Worm (Caenorhabditis elegans) whole organism, young adult: ENCODE measurements around the gene ttr-31.

Source experiments
- K12H6.12 ChIP-seq: fragments of 200-800 bp; sonication (Bioruptor generic); optimal IDR thresholded peaks from 2 replicates; lab custom pipeline; 2018; ENCODE audit warnings: mild to moderate bottlenecking, missing genetic modification characterization, missing compliant biosample characterization
- ama-1 ChIP-seq, 3 experiments: fragments of 150-350 bp in 1 of 3; sonication (generic microtip) in 2 of 3; optimal IDR thresholded peaks; 2 replicates each; lab custom pipeline; 2014 to 2018; ENCODE audit warnings: missing biosample characterization in 2 of 3, missing genetic modification characterization in 2 of 3, missing genetic modification reagents in 2 of 3
- attf-5 ChIP-seq: fragments of 200-800 bp; sonication (Bioruptor generic); optimal IDR thresholded peaks from 2 replicates; lab custom pipeline; 2018; ENCODE audit warnings: mild to moderate bottlenecking, missing genetic modification characterization, missing compliant biosample characterization
- dpff-1 ChIP-seq: sonication (generic microtip); optimal IDR thresholded peaks from 2 replicates; lab custom pipeline; 2017; ENCODE audit warnings: mild to moderate bottlenecking, missing genetic modification characterization, missing compliant biosample characterization
- ets-4 ChIP-seq: fragments of 200-800 bp; sonication (Bioruptor generic); optimal IDR thresholded peaks from 2 replicates; lab custom pipeline; 2018; ENCODE audit warnings: mild to moderate bottlenecking, missing genetic modification characterization, missing compliant biosample characterization
- lsy-27 ChIP-seq: sonication (generic microtip); optimal IDR thresholded peaks from 2 replicates; lab custom pipeline; 2017; ENCODE audit warnings: missing genetic modification characterization, mild to moderate bottlenecking, missing compliant biosample characterization, antibody characterized with exemption, missing genotype, borderline replicate concordance; ENCODE audit not compliant: insufficient read depth
- sdz-38 ChIP-seq: sonication (generic microtip); optimal IDR thresholded peaks from 2 replicates; lab custom pipeline; 2016; ENCODE audit warnings: missing genotype, missing genetic modification characterization, missing compliant biosample characterization

DNA sequence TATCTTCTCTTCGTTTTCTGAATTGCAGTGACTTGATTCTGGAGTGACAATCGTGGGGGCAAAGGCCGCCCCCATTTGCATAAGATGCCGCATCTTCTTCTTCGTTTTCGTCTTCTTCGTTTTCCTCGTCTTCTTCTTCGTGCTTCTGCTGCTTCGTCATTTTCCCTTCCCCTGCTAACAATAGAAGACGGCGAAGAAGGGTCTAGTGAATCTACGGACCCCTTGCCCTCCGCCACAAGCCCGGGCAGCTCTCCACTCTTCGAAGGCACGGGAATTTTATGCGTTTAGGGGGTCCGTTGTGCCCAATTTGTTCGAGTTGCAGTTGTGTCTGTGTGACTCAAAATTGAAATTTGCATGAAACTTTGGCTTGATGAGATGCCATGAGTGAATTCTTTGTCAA lies 23.0 kb upstream of the ttr-31 start:
- TF ChIP-seq ets-4 (GFP tag; lab: Kevin White, UChicago) (no peak), K12H6.12 (tag; lab: Kevin White, UChicago) (no peak), attf-5 (GFP tag; lab: Kevin White, UChicago) (no peak), lsy-27 (tag; lab: Kevin White, UChicago) (no peak), sdz-38 (tag; lab: Kevin White, UChicago) (no peak), dpff-1 (tag; lab: Kevin White, UChicago) (no peak), ama-1 (optimal IDR thresholded peaks at IDR 0.05; lab: Kevin White, UChicago) (no peak), ama-1 (GFP tag; optimal IDR thresholded peaks at IDR 0.05; lab: Kevin White, UChicago) (no peak)
